Fruit fly (Drosophila melanogaster) whole organism, embryonic: Measurements from ENCODE around the gene ksr.
A peak's percentile ranks its signal among the peaks of the same experiment; 100 is the strongest.

Experiments
- CG10543 ChIP-seq: fragments of 200-800 bp; sonication (Bioruptor generic); optimal IDR thresholded peaks from 3 replicates; lab custom pipeline; 2017; ENCODE audit warnings: missing biosample characterization, mild to moderate bottlenecking, missing genetic modification characterization, moderate library complexity
- CG10565 ChIP-seq: fragments of 200-800 bp; sonication (Bioruptor generic); optimal IDR thresholded peaks from 3 replicates; lab custom pipeline; 2016; ENCODE audit warnings: missing biosample characterization, mild to moderate bottlenecking, missing genetic modification characterization
- CG11560 ChIP-seq: fragments of 200-800 bp; sonication (Bioruptor generic); IDR thresholded peaks from 3 replicates; pipeline ENCODE4 v1.3.6; 2022; ENCODE audit warnings: missing biosample characterization, missing genetic modification characterization
- CG12071 ChIP-seq: fragments of 200-800 bp; sonication (Bioruptor generic); optimal IDR thresholded peaks from 3 replicates; lab custom pipeline; 2018; ENCODE audit warnings: missing biosample characterization, mild to moderate bottlenecking, missing genetic modification characterization
- CG12155 ChIP-seq: fragments of 200-800 bp; sonication (Bioruptor generic); optimal IDR thresholded peaks from 3 replicates; lab custom pipeline; 2016; ENCODE audit warnings: missing biosample characterization, missing genetic modification characterization
- CG12769 ChIP-seq: fragments of 200-800 bp; sonication (Bioruptor generic); optimal IDR thresholded peaks from 2 replicates; lab custom pipeline; 2019; ENCODE audit warnings: missing biosample characterization, mild to moderate bottlenecking, missing genetic modification characterization, moderate library complexity
- CG12942 ChIP-seq: fragments of 200-800 bp; sonication (Bioruptor generic); optimal IDR thresholded peaks from 3 replicates; lab custom pipeline; 2016; ENCODE audit warnings: missing biosample characterization, missing genetic modification characterization
- CG13287 ChIP-seq: fragments of 200-800 bp; sonication (Bioruptor generic); IDR thresholded peaks from 2 replicates; pipeline ENCODE4 v1.3.6; 2022; ENCODE audit warnings: missing biosample characterization, missing genetic modification characterization; ENCODE audit not compliant: partially characterized antibody
- CG17359 ChIP-seq: fragments of 200-800 bp; sonication (Bioruptor generic); optimal IDR thresholded peaks from 3 replicates; lab custom pipeline; 2018; ENCODE audit warnings: missing biosample characterization, mild to moderate bottlenecking, missing genetic modification characterization, moderate library complexity
- CG1832 ChIP-seq: fragments of 200-800 bp; sonication (Bioruptor generic); optimal IDR thresholded peaks from 2 replicates; lab custom pipeline; 2017; ENCODE audit warnings: missing biosample characterization, mild to moderate bottlenecking, missing genetic modification characterization, inconsistent platforms
- CG2712 ChIP-seq: fragments of 200-800 bp; optimal IDR thresholded peaks from 3 replicates; lab custom pipeline; 2019; ENCODE audit warnings: missing biosample characterization, mild to moderate bottlenecking, missing genetic modification characterization, moderate library complexity
- CG3163 ChIP-seq: fragments of 200-800 bp; sonication (Bioruptor generic); optimal IDR thresholded peaks from 3 replicates; lab custom pipeline; 2016; ENCODE audit warnings: missing biosample characterization, missing genetic modification characterization
- CG32532 ChIP-seq: fragments of 200-800 bp; sonication (Bioruptor generic); IDR thresholded peaks from 2 replicates; pipeline ENCODE4 v1.3.6; 2022; ENCODE audit warnings: missing biosample characterization, missing genetic modification characterization
- CG34224 ChIP-seq: fragments of 200-800 bp; sonication (Bioruptor generic); IDR thresholded peaks from 3 replicates; pipeline ENCODE4 v1.3.6; 2022; ENCODE audit warnings: missing biosample characterization, missing genetic modification characterization; ENCODE audit not compliant: partially characterized antibody
- CG3838 ChIP-seq: fragments of 200-800 bp; sonication (Bioruptor generic); optimal IDR thresholded peaks from 3 replicates; lab custom pipeline; 2016; ENCODE audit warnings: missing biosample characterization, missing genetic modification characterization
- CG6654 ChIP-seq: fragments of 200-800 bp; sonication (Bioruptor generic); optimal IDR thresholded peaks from 2 replicates; lab custom pipeline; 2017; ENCODE audit warnings: missing biosample characterization, mild to moderate bottlenecking, missing genetic modification characterization
- CG7372 ChIP-seq: fragments of 200-800 bp; sonication (Bioruptor generic); IDR thresholded peaks from 2 replicates; pipeline ENCODE4 v1.3.6; 2022; ENCODE audit warnings: missing biosample characterization, missing genetic modification characterization
- CG7745 ChIP-seq: fragments of 200-800 bp; sonication (Bioruptor generic); optimal IDR thresholded peaks from 2 replicates; lab custom pipeline; 2018; ENCODE audit warnings: missing biosample characterization, mild to moderate bottlenecking, missing genetic modification characterization, moderate library complexity
- CG8281 ChIP-seq: fragments of 200-800 bp; sonication (Bioruptor generic); optimal IDR thresholded peaks from 2 replicates; lab custom pipeline; 2018; ENCODE audit warnings: missing biosample characterization, mild to moderate bottlenecking, missing genetic modification characterization, moderate library complexity
- CG8388 ChIP-seq: fragments of 200-800 bp; sonication (Bioruptor generic); optimal IDR thresholded peaks from 2 replicates; lab custom pipeline; 2019; ENCODE audit warnings: missing biosample characterization, mild to moderate bottlenecking, missing genetic modification characterization, moderate library complexity
- CG9437 ChIP-seq: fragments of 200-800 bp; sonication (Bioruptor generic); optimal IDR thresholded peaks from 2 replicates; lab custom pipeline; 2018; ENCODE audit warnings: missing biosample characterization, mild to moderate bottlenecking, missing genetic modification characterization
- CG9797 ChIP-seq: fragments of 200-800 bp; sonication (Bioruptor generic); optimal IDR thresholded peaks from 3 replicates; lab custom pipeline; 2018; ENCODE audit warnings: missing biosample characterization, mild to moderate bottlenecking, missing genetic modification characterization
- Dbx ChIP-seq: fragments of 200-800 bp; sonication (Bioruptor generic); IDR thresholded peaks from 3 replicates; pipeline ENCODE4 v1.3.6; 2022; ENCODE audit warnings: missing biosample characterization, missing genetic modification characterization
- Deaf1 ChIP-seq: fragments of 200-800 bp; optimal IDR thresholded peaks from 3 replicates; lab custom pipeline; 2019; ENCODE audit warnings: missing biosample characterization, mild to moderate bottlenecking, missing genetic modification characterization, moderate library complexity
- GATAe ChIP-seq: fragments of 200-800 bp; sonication (Bioruptor generic); conservative IDR thresholded peaks from 2 replicates; pipeline ENCODE4 v1.3.6; 2022; ENCODE audit warnings: missing biosample characterization, missing genetic modification characterization
- HHEX ChIP-seq: fragments of 200-800 bp; sonication (Bioruptor generic); optimal IDR thresholded peaks from 3 replicates; lab custom pipeline; 2017; ENCODE audit warnings: missing biosample characterization, mild to moderate bottlenecking, missing genetic modification characterization, missing genetic modification reagents
- Hmx ChIP-seq: fragments of 200-800 bp; sonication (Bioruptor generic); optimal IDR thresholded peaks from 2 replicates; lab custom pipeline; 2016; ENCODE audit warnings: missing biosample characterization, missing genetic modification characterization
- Kr ChIP-seq: fragments of 200-800 bp; sonication (Bioruptor generic); optimal IDR thresholded peaks from 2 replicates; lab custom pipeline; 2017; ENCODE audit warnings: missing biosample characterization, mild to moderate bottlenecking, missing genetic modification characterization
- Mrtf ChIP-seq: fragments of 200-800 bp; sonication (Bioruptor generic); IDR thresholded peaks from 3 replicates; pipeline ENCODE4 v1.3.6; 2022; ENCODE audit warnings: missing biosample characterization, missing genetic modification characterization
- Six4 ChIP-seq: fragments of 200-800 bp; sonication (Bioruptor generic); optimal IDR thresholded peaks from 2 replicates; lab custom pipeline; 2016; ENCODE audit warnings: missing biosample characterization, missing genetic modification characterization
- bab2 ChIP-seq: fragments of 200-800 bp; sonication (Bioruptor generic); optimal IDR thresholded peaks from 2 replicates; lab custom pipeline; 2016; ENCODE audit warnings: missing biosample characterization, missing genetic modification characterization
- dimm ChIP-seq: fragments of 200-800 bp; sonication (Bioruptor generic); IDR thresholded peaks from 2 replicates; pipeline ENCODE4 v1.3.6; 2022; ENCODE audit warnings: missing biosample characterization, missing genetic modification characterization
- disco-r ChIP-seq: fragments of 200-800 bp; sonication (Bioruptor generic); optimal IDR thresholded peaks from 2 replicates; lab custom pipeline; 2016; ENCODE audit warnings: missing biosample characterization, missing genetic modification characterization
- dysf ChIP-seq: fragments of 200-800 bp; sonication (Bioruptor generic); IDR thresholded peaks from 3 replicates; pipeline ENCODE4 v1.3.6; 2022; ENCODE audit warnings: missing biosample characterization, missing genetic modification characterization
- h ChIP-seq: fragments of >200 bp; optimal IDR thresholded peaks from 2 replicates; lab custom pipeline; 2017
- insv ChIP-seq, 2 experiments: fragments of 200-800 bp; sonication (Bioruptor generic); optimal IDR thresholded peaks; 3 replicates each; lab custom pipeline; 2016 to 2018; ENCODE audit warnings: missing biosample characterization in 2 of 2, missing genetic modification characterization in 2 of 2
- jumu ChIP-seq: fragments of 200-800 bp; sonication (Bioruptor generic); optimal IDR thresholded peaks from 3 replicates; lab custom pipeline; 2016; ENCODE audit warnings: missing biosample characterization, missing genetic modification characterization
- ken ChIP-seq: fragments of 200-800 bp; sonication (Bioruptor generic); IDR thresholded peaks from 3 replicates; pipeline ENCODE4 v1.3.6; 2022; ENCODE audit warnings: missing biosample characterization, missing genetic modification characterization
- luna ChIP-seq: fragments of 200-800 bp; sonication (Bioruptor generic); optimal IDR thresholded peaks from 2 replicates; lab custom pipeline; 2016; ENCODE audit warnings: missing biosample characterization, missing genetic modification characterization
- mirr ChIP-seq: fragments of 200-800 bp; sonication (Bioruptor generic); optimal IDR thresholded peaks from 3 replicates; lab custom pipeline; 2018; ENCODE audit warnings: missing biosample characterization, mild to moderate bottlenecking, missing genetic modification characterization
- otp ChIP-seq: fragments of 200-800 bp; sonication (Bioruptor generic); IDR thresholded peaks from 3 replicates; pipeline ENCODE4, ENCODE4 v1.3.6; 2022; ENCODE audit warnings: missing biosample characterization, missing genetic modification characterization
- pfk ChIP-seq: fragments of 200-800 bp; sonication (Bioruptor generic); optimal IDR thresholded peaks from 2 replicates; lab custom pipeline; 2018; ENCODE audit warnings: missing biosample characterization, mild to moderate bottlenecking, missing genetic modification characterization, moderate library complexity
- pum ChIP-seq: fragments of 200-800 bp; sonication (Bioruptor generic); optimal IDR thresholded peaks from 2 replicates; lab custom pipeline; 2016; ENCODE audit warnings: missing biosample characterization, missing genetic modification characterization
- ro ChIP-seq: fragments of 200-800 bp; sonication (Bioruptor generic); IDR thresholded peaks from 2 replicates; pipeline ENCODE4 v1.3.6; 2022; ENCODE audit warnings: missing biosample characterization, missing genetic modification characterization
- sens-2 ChIP-seq: fragments of 200-800 bp; sonication (Bioruptor generic); IDR thresholded peaks from 2 replicates; pipeline ENCODE4 v1.3.6; 2022; ENCODE audit warnings: missing biosample characterization, missing genetic modification characterization
- sisA ChIP-seq: fragments of 200-800 bp; sonication (Bioruptor generic); IDR thresholded peaks from 2 replicates; pipeline ENCODE4 v1.3.6; 2022; ENCODE audit warnings: missing biosample characterization, missing genetic modification characterization
- stwl ChIP-seq: fragments of 200-800 bp; sonication (Bioruptor generic); optimal IDR thresholded peaks from 3 replicates; lab custom pipeline; 2018; ENCODE audit warnings: missing biosample characterization, mild to moderate bottlenecking, missing genetic modification characterization, moderate library complexity
- tll ChIP-seq, 2 experiments: fragments of 200-800 bp in 1 of 2; fragments of >200 bp in 1 of 2; sonication (Bioruptor generic) in 1 of 2; optimal IDR thresholded peaks; 2 replicates each; lab custom pipeline; 2017 to 2019; ENCODE audit warnings: missing biosample characterization in 2 of 2, missing genetic modification characterization in 2 of 2, mild to moderate bottlenecking in 1 of 2, moderate library complexity in 1 of 2
- vfl ChIP-seq: fragments of 200-800 bp; sonication (Bioruptor generic); optimal IDR thresholded peaks from 2 replicates; lab custom pipeline; 2016; ENCODE audit warnings: missing biosample characterization, missing genetic modification characterization
- yki ChIP-seq: fragments of >200 bp; optimal IDR thresholded peaks from 3 replicates; lab custom pipeline; 2018
- zen ChIP-seq: fragments of 200-800 bp; sonication (Bioruptor generic); optimal IDR thresholded peaks from 3 replicates; lab custom pipeline; 2018; ENCODE audit warnings: missing biosample characterization, mild to moderate bottlenecking, missing genetic modification characterization, moderate library complexity
- zen2 ChIP-seq: fragments of 200-800 bp; sonication (Bioruptor generic); IDR thresholded peaks from 3 replicates; pipeline ENCODE4 v1.3.6; 2022; ENCODE audit warnings: missing biosample characterization, missing genetic modification characterization; ENCODE audit not compliant: partially characterized antibody

ksr gene

DNA sequence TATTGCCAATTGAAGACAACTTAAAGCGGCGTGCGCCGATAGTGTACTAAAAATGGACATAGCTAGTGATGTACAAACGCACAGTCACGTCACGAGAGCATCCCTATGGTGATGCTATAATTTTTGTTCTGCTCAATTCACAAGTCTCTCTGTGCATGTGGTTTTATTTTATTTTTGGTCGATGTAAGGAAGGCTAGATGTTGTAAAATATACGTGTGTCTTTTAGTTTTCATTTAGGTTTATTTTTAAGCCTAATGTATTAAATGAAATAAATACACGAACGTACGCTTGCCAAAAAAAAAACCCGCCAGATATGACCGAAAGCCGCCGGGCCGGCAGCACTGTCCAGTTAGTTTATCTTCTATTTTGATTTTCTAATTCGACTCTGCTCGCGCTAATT is 9.2 kb downstream of the ksr start, which contains the start of the genes CG45100, HDAC3 and Hcs:
TSS of gene CG45100 (minus strand) at position 50 of the 400 bp plus-strand sequence.
TSS of gene HDAC3 (minus strand) at position 50 of the 400 bp plus-strand sequence.
TSS of gene Hcs (plus strand) at position 349 of the 400 bp plus-strand sequence.
- TF ChIP-seq pum (peak; percentile 64), luna (GFP tag; lab: Kevin White, UChicago) (no peak), CG12071 (GFP tag; lab: Kevin White, UChicago) (no peak), HHEX (GFP tag; lab: Kevin White, UChicago) (no peak), CG17359 (tag; lab: Kevin White, UChicago) (no peak), CG1832 (no peak), CG34224 (GFP tag; lab: Robert Waterston, UW) (peak; percentile 76), disco-r (GFP tag; lab: Kevin White, UChicago) (no peak), CG12769 (tag; lab: Kevin White, UChicago) (no peak), pfk (GFP tag; lab: Kevin White, UChicago) (no peak), CG3163 (GFP tag; lab: Kevin White, UChicago) (peak; percentile 21), CG6654 (no peak), CG9437 (no peak), Dbx (GFP tag; lab: Robert Waterston, UW) (peak; percentile 69), dimm (GFP tag; lab: Robert Waterston, UW) (no peak), Mrtf (GFP tag; lab: Robert Waterston, UW) (no peak), mirr (no peak), GATAe (GFP tag; lab: Robert Waterston, UW) (0 out of 2 replicates have a peak, but pooled peaks have one; percentile 34), ken (no peak), h (no peak), CG7372 (GFP tag; lab: Robert Waterston, UW) (no peak; the same call in 1 of the 2 replicates), vfl (GFP tag; lab: Kevin White, UChicago) (peak; percentile 61), CG12155 (GFP tag; lab: Kevin White, UChicago) (peak; percentile 53), dysf (GFP tag; lab: Robert Waterston, UW) (no peak; the same call in 2 of the 3 replicates), ro (GFP tag; lab: Robert Waterston, UW) (no peak), zen2 (GFP tag; lab: Robert Waterston, UW) (peak; percentile 58; the same call in 1 of the 3 replicates), zen (tag; lab: Kevin White, UChicago) (peak; percentile 73), CG9797 (GFP tag; lab: Kevin White, UChicago) (peak; percentile 29), CG32532 (GFP tag; lab: Robert Waterston, UW) (peak; percentile 67), jumu (peak; percentile 64), otp (no peak), sens-2 (GFP tag; lab: Robert Waterston, UW) (no peak), Hmx (no peak), bab2 (GFP tag; lab: Kevin White, UChicago) (peak; percentile 17), CG7745 (tag; lab: Kevin White, UChicago) (no peak), CG10565 (GFP tag; lab: Kevin White, UChicago) (no peak), stwl (no peak), sisA (GFP tag; lab: Robert Waterston, UW) (no peak), Six4 (GFP tag; lab: Kevin White, UChicago) (no peak), yki (no peak), CG11560 (tag; lab: Robert Waterston, UW) (no peak), Kr (GFP tag; lab: Kevin White, UChicago) (no peak), CG8388 (no peak), CG13287 (peak; percentile 90), insv (GFP tag; optimal IDR thresholded peaks at IDR 0.05; lab: Kevin White, UChicago) (peak; percentile 67 to 97), Deaf1 (tag; lab: Kevin White, UChicago) (no peak), CG12942 (GFP tag; lab: Kevin White, UChicago) (peak; percentile 34), CG3838 (GFP tag; lab: Kevin White, UChicago) (no peak), CG8281 (tag; lab: Kevin White, UChicago) (no peak), CG2712 (no peak), CG10543 (GFP tag; lab: Kevin White, UChicago) (no peak), tll (GFP tag; optimal IDR thresholded peaks at IDR 0.05; lab: Kevin White, UChicago) (peak in 1 of 2 experiments; percentile 76)
